Worm (Caenorhabditis elegans) whole organism, midembryonic: ENCODE measurements around the gene F48E3.2.

Source experiments
- T22C8.4 ChIP-seq: fragments of 200-800 bp; sonication (Bioruptor generic); IDR thresholded peaks from 2 replicates; pipeline ENCODE4 v1.3.6; 2022; ENCODE audit warnings: missing genetic modification characterization, missing compliant biosample characterization
- cog-1 ChIP-seq: sonication (generic microtip); optimal IDR thresholded peaks from 2 replicates; lab custom pipeline; 2016; ENCODE audit warnings: missing genetic modification characterization, missing compliant biosample characterization
- med-1 ChIP-seq: sonication (generic microtip); optimal IDR thresholded peaks from 2 replicates; lab custom pipeline; 2017; ENCODE audit warnings: missing genetic modification characterization, mild to moderate bottlenecking, missing compliant biosample characterization, antibody characterized with exemption, missing genetic modification reagents; ENCODE audit not compliant: insufficient read depth
- ztf-23 ChIP-seq: fragments of 200-800 bp; sonication (Bioruptor generic); IDR thresholded peaks from 2 replicates; pipeline ENCODE4 v1.3.6; 2022; ENCODE audit warnings: missing genetic modification reagents, missing genetic modification characterization, missing compliant biosample characterization
- ztf-29 ChIP-seq: fragments of 200-800 bp; sonication (Bioruptor generic); IDR thresholded peaks from 2 replicates; pipeline ENCODE4 v1.3.6; 2022; ENCODE audit warnings: missing genetic modification reagents, missing genetic modification characterization, missing compliant biosample characterization

DNA sequence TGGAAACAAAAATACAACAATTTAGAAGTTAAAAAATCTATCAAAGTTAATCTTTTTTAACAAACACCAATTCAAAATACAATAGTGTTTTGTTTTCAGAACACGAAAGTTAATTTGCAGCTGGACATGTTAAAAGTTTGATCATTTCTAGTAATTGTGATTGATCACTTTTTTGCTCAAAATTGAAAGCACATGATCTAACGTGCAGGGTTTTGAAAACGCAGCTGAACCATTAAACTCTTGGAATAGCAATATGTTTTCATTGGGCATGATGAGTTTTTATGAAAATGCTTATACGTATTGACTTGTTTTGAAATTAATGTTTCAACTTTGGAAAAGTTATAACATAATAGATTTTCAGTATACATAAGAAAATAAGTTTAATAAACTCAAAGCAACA, 45.6 kb downstream of the F48E3.2 start:
- no peak for TF ChIP-seq med-1 (GFP tag; lab: Kevin White, UChicago)
- no peak for TF ChIP-seq T22C8.4 (GFP tag; lab: Robert Waterston, UW)
- TF ChIP-seq ztf-23: no peak
- no peak for TF ChIP-seq cog-1 (tag; lab: Kevin White, UChicago)
- TF ChIP-seq ztf-29 (GFP tag; lab: Robert Waterston, UW): no peak
